Worm (Caenorhabditis elegans) whole organism, mixed stage, embryonic: ENCODE measurements around the gene F08C6.5.

ENCODE experiments used
- M03D4.4 ChIP-seq: sonication (generic microtip); optimal IDR thresholded peaks from 2 replicates; lab custom pipeline; 2017; ENCODE audit warnings: mild to moderate bottlenecking, missing genetic modification characterization, missing compliant biosample characterization
- bed-3 ChIP-seq: fragments of 200-800 bp; sonication (Bioruptor generic); optimal IDR thresholded peaks from 3 replicates; lab custom pipeline; 2018; ENCODE audit warnings: mild to moderate bottlenecking, missing genetic modification characterization, moderate library complexity, missing compliant biosample characterization
- blmp-1 ChIP-seq: fragments of 150-350 bp; optimal IDR thresholded peaks from 2 replicates; lab custom pipeline; 2014; ENCODE audit warnings: missing biosample characterization, missing genetic modification characterization
- ceh-39 ChIP-seq: fragments of 150-350 bp; optimal IDR thresholded peaks from 2 replicates; lab custom pipeline; 2014; ENCODE audit warnings: missing biosample characterization, missing genetic modification characterization
- ceh-43 ChIP-seq: fragments of 200-800 bp; sonication (Bioruptor generic); optimal IDR thresholded peaks from 2 replicates; lab custom pipeline; 2018; ENCODE audit warnings: mild to moderate bottlenecking, missing genetic modification characterization, moderate library complexity, missing compliant biosample characterization
- ceh-83 ChIP-seq: fragments of 200-800 bp; sonication (Bioruptor generic); optimal IDR thresholded peaks from 2 replicates; lab custom pipeline; 2018; ENCODE audit warnings: mild to moderate bottlenecking, missing genetic modification characterization, missing compliant biosample characterization
- ces-1 ChIP-seq: fragments of 150-350 bp; optimal IDR thresholded peaks from 2 replicates; lab custom pipeline; 2014; ENCODE audit warnings: missing biosample characterization, missing genetic modification reagents, missing genetic modification characterization
- cnd-1 ChIP-seq: fragments of 200-800 bp; sonication (Bioruptor generic); optimal IDR thresholded peaks from 2 replicates; lab custom pipeline; 2018; ENCODE audit warnings: mild to moderate bottlenecking, missing genetic modification characterization, missing compliant biosample characterization
- elt-1 ChIP-seq: sonication (generic microtip); optimal IDR thresholded peaks from 2 replicates; lab custom pipeline; 2017; ENCODE audit warnings: missing genetic modification characterization, mild to moderate bottlenecking, missing compliant biosample characterization, antibody characterized with exemption, moderate library complexity, borderline replicate concordance; ENCODE audit not compliant: insufficient read depth
- elt-3 ChIP-seq: fragments of 150-350 bp; optimal IDR thresholded peaks from 2 replicates; lab custom pipeline; 2014; ENCODE audit warnings: missing biosample characterization, missing genetic modification characterization
- flh-1 ChIP-seq: fragments of 200-800 bp; sonication (Bioruptor generic); optimal IDR thresholded peaks from 2 replicates; lab custom pipeline; 2018; ENCODE audit warnings: mild to moderate bottlenecking, missing genetic modification characterization, moderate library complexity, missing compliant biosample characterization
- ham-2 ChIP-seq: fragments of 200-800 bp; sonication (Bioruptor generic); optimal IDR thresholded peaks from 2 replicates; lab custom pipeline; 2018; ENCODE audit warnings: mild to moderate bottlenecking, missing genetic modification characterization, missing compliant biosample characterization
- hlh-1 ChIP-seq: fragments of 150-350 bp; optimal IDR thresholded peaks from 2 replicates; lab custom pipeline; 2014; ENCODE audit warnings: missing biosample characterization, missing genetic modification reagents, missing genetic modification characterization
- lin-13 ChIP-seq: fragments of 150-350 bp; optimal IDR thresholded peaks from 2 replicates; lab custom pipeline; 2014; ENCODE audit warnings: missing biosample characterization, missing genetic modification characterization
- lin-32 ChIP-seq: fragments of 200-800 bp; sonication (Bioruptor generic); optimal IDR thresholded peaks from 2 replicates; lab custom pipeline; 2018; ENCODE audit warnings: mild to moderate bottlenecking, missing genetic modification characterization, missing compliant biosample characterization
- lsy-2 ChIP-seq: fragments of 150-350 bp; optimal IDR thresholded peaks from 2 replicates; lab custom pipeline; 2014; ENCODE audit warnings: missing biosample characterization, missing genetic modification characterization
- mab-5 ChIP-seq: fragments of 150-350 bp; optimal IDR thresholded peaks from 2 replicates; lab custom pipeline; 2014; ENCODE audit warnings: missing biosample characterization, missing genetic modification characterization
- mep-1 ChIP-seq: fragments of 150-350 bp; optimal IDR thresholded peaks from 2 replicates; lab custom pipeline; 2017; ENCODE audit warnings: missing biosample characterization, missing genetic modification reagents, missing genetic modification characterization, inconsistent platforms
- mls-2 ChIP-seq: sonication (generic microtip); optimal IDR thresholded peaks from 2 replicates; lab custom pipeline; 2016; ENCODE audit warnings: mild to moderate bottlenecking, missing genetic modification characterization, moderate library complexity, missing compliant biosample characterization
- nhr-12 ChIP-seq: fragments of 150-350 bp; optimal IDR thresholded peaks from 2 replicates; lab custom pipeline; 2014; ENCODE audit warnings: missing biosample characterization, missing genetic modification characterization
- nhr-2 ChIP-seq: fragments of 150-350 bp; optimal IDR thresholded peaks from 2 replicates; lab custom pipeline; 2014; ENCODE audit warnings: missing biosample characterization, missing genetic modification characterization
- nhr-237 ChIP-seq: fragments of 150-350 bp; optimal IDR thresholded peaks from 2 replicates; lab custom pipeline; 2014; ENCODE audit warnings: missing biosample characterization, missing genetic modification characterization
- nhr-28 ChIP-seq: fragments of 150-350 bp; optimal IDR thresholded peaks from 2 replicates; lab custom pipeline; 2014; ENCODE audit warnings: missing biosample characterization, missing genetic modification characterization
- nhr-76 ChIP-seq: sonication (generic microtip); optimal IDR thresholded peaks from 2 replicates; lab custom pipeline; 2017; ENCODE audit warnings: missing biosample characterization, missing genetic modification characterization
- pha-4 ChIP-seq: fragments of 150-350 bp; optimal IDR thresholded peaks from 2 replicates; lab custom pipeline; 2018; ENCODE audit warnings: missing biosample characterization, missing genetic modification reagents, missing genetic modification characterization
- sem-2 ChIP-seq: fragments of 200-800 bp; sonication (Bioruptor generic); optimal IDR thresholded peaks from 2 replicates; lab custom pipeline; 2018; ENCODE audit warnings: mild to moderate bottlenecking, missing genetic modification characterization, missing compliant biosample characterization
- snpc-4 ChIP-seq: fragments of 150-350 bp; optimal IDR thresholded peaks from 2 replicates; lab custom pipeline; 2014; ENCODE audit warnings: missing biosample characterization, missing genetic modification characterization
- tbx-8 ChIP-seq: fragments of 200-800 bp; sonication (Bioruptor generic); optimal IDR thresholded peaks from 2 replicates; lab custom pipeline; 2018; ENCODE audit warnings: mild to moderate bottlenecking, missing genetic modification characterization, moderate library complexity, missing compliant biosample characterization
- unc-120 ChIP-seq: sonication (generic microtip); optimal IDR thresholded peaks from 2 replicates; lab custom pipeline; 2017; ENCODE audit warnings: missing genetic modification characterization, missing compliant biosample characterization; ENCODE audit not compliant: poor library complexity, severe bottlenecking
- unc-39 ChIP-seq: fragments of 150-350 bp; optimal IDR thresholded peaks from 2 replicates; lab custom pipeline; 2014; ENCODE audit warnings: missing biosample characterization, missing genetic modification characterization
- unc-62 ChIP-seq: fragments of 150-350 bp; optimal IDR thresholded peaks from 2 replicates; lab custom pipeline; 2014; ENCODE audit warnings: missing biosample characterization, missing genetic modification reagents, missing genetic modification characterization
- zip-8 ChIP-seq: fragments of 150-350 bp; optimal IDR thresholded peaks from 2 replicates; lab custom pipeline; 2014; ENCODE audit warnings: missing biosample characterization, missing genetic modification characterization
- ztf-11 ChIP-seq: fragments of 150-350 bp; optimal IDR thresholded peaks from 2 replicates; lab custom pipeline; 2014; ENCODE audit warnings: missing biosample characterization, missing genetic modification characterization

F08C6.5 gene

ce11 chrX:7550452-7550851, 8.8 kb upstream of the F08C6.5 start:
- TF ChIP-seq elt-3 (tag; lab: Kevin White, UChicago) (no peak), elt-1 (no peak), snpc-4 (tag; lab: Kevin White, UChicago) (no peak), blmp-1 (tag; lab: Kevin White, UChicago) (no peak), lin-32 (GFP tag; lab: Kevin White, UChicago) (no peak)

ce11 chrX:7553331-7553730, 5.9 kb upstream of the F08C6.5 start:
- TF ChIP-seq ham-2 (GFP tag; lab: Kevin White, UChicago), result no peak
- no peak for TF ChIP-seq sem-2 (GFP tag; lab: Kevin White, UChicago)
- no peak for TF ChIP-seq elt-3 (tag; lab: Kevin White, UChicago)
- no peak for TF ChIP-seq ztf-11 (tag; lab: Kevin White, UChicago)
- TF ChIP-seq mep-1 (tag; lab: Kevin White, UChicago), result no peak
- TF ChIP-seq nhr-12 (tag; lab: Kevin White, UChicago), result no peak
- TF ChIP-seq bed-3 (GFP tag; lab: Kevin White, UChicago), result no peak
- no peak for TF ChIP-seq lsy-2 (tag; lab: Kevin White, UChicago)
- TF ChIP-seq nhr-2 (tag; lab: Kevin White, UChicago), result no peak
- no peak for TF ChIP-seq lin-13
- no peak for TF ChIP-seq ceh-83 (GFP tag; lab: Kevin White, UChicago)
- no peak for TF ChIP-seq mab-5
- TF ChIP-seq ceh-43 (GFP tag; lab: Kevin White, UChicago), result no peak
- no peak for TF ChIP-seq M03D4.4
- no peak for TF ChIP-seq lin-32 (GFP tag; lab: Kevin White, UChicago)
- no peak for TF ChIP-seq ces-1
- TF ChIP-seq blmp-1 (tag; lab: Kevin White, UChicago), result no peak
- TF ChIP-seq unc-39 (tag; lab: Kevin White, UChicago), result no peak
- TF ChIP-seq tbx-8 (GFP tag; lab: Kevin White, UChicago), result no peak

ce11 chrX:7554326-7554725, 4.9 kb upstream of the F08C6.5 start, which contains the start of gene F46C8.8:
TSS of gene F46C8.8 (minus strand) at chrX:7554426.
- TF ChIP-seq lin-32 (GFP tag; lab: Kevin White, UChicago) (no peak), zip-8 (tag; lab: Kevin White, UChicago) (no peak), mep-1 (tag; lab: Kevin White, UChicago) (no peak), cnd-1 (tag; lab: Kevin White, UChicago) (no peak), nhr-237 (no peak)

ce11 chrX:7561972-7562371, 2.8 kb downstream of the F08C6.5 start:
- TF ChIP-seq ceh-83 (GFP tag; lab: Kevin White, UChicago), result no peak
- no peak for TF ChIP-seq ceh-39 (tag; lab: Kevin White, UChicago)
- TF ChIP-seq nhr-76 (tag; lab: Kevin White, UChicago), result no peak
- no peak for TF ChIP-seq hlh-1 (tag; lab: Kevin White, UChicago)
- TF ChIP-seq blmp-1 (tag; lab: Kevin White, UChicago), result no peak
- no peak for TF ChIP-seq ces-1
- no peak for TF ChIP-seq ham-2 (GFP tag; lab: Kevin White, UChicago)
- no peak for TF ChIP-seq bed-3 (GFP tag; lab: Kevin White, UChicago)
- no peak for TF ChIP-seq unc-39 (tag; lab: Kevin White, UChicago)
- TF ChIP-seq ceh-43 (GFP tag; lab: Kevin White, UChicago), result no peak
- TF ChIP-seq cnd-1 (tag; lab: Kevin White, UChicago), result no peak
- no peak for TF ChIP-seq nhr-28
- no peak for TF ChIP-seq sem-2 (GFP tag; lab: Kevin White, UChicago)
- TF ChIP-seq nhr-2 (tag; lab: Kevin White, UChicago), result no peak
- no peak for TF ChIP-seq lsy-2 (tag; lab: Kevin White, UChicago)

- TF ChIP-seq nhr-237 (no peak), pha-4 (tag; lab: Kevin White, UChicago) (no peak), unc-120 (tag; lab: Kevin White, UChicago) (no peak), blmp-1 (tag; lab: Kevin White, UChicago) (no peak), ceh-83 (GFP tag; lab: Kevin White, UChicago) (peak; percentile 12), unc-62 (GFP tag; lab: Kevin White, UChicago) (no peak), cnd-1 (tag; lab: Kevin White, UChicago) (peak; percentile 30), elt-3 (tag; lab: Kevin White, UChicago) (no peak), lsy-2 (tag; lab: Kevin White, UChicago) (no peak), flh-1 (GFP tag; lab: Kevin White, UChicago) (peak; percentile 14), ceh-43 (GFP tag; lab: Kevin White, UChicago) (no peak), mls-2 (tag; lab: Kevin White, UChicago) (no peak), bed-3 (GFP tag; lab: Kevin White, UChicago) (no peak), mab-5 (no peak), sem-2 (GFP tag; lab: Kevin White, UChicago) (no peak), nhr-76 (tag; lab: Kevin White, UChicago) (no peak), elt-1 (no peak), nhr-2 (tag; lab: Kevin White, UChicago) (peak; percentile 73), nhr-12 (tag; lab: Kevin White, UChicago) (no peak), zip-8 (tag; lab: Kevin White, UChicago) (no peak), ham-2 (GFP tag; lab: Kevin White, UChicago) (no peak)
- TF ChIP-seq, all 35 proteins: peak for 4
These were observed 3.4 kb downstream of the F08C6.5 start, which contains the start of gene sto-1 for ce11 chrX:7562625-7563024. TSS of gene sto-1 (plus strand) at chrX:7562824.
